Fruit fly (Drosophila melanogaster): ENCODE measurements around the gene CG8360.

DNA sequence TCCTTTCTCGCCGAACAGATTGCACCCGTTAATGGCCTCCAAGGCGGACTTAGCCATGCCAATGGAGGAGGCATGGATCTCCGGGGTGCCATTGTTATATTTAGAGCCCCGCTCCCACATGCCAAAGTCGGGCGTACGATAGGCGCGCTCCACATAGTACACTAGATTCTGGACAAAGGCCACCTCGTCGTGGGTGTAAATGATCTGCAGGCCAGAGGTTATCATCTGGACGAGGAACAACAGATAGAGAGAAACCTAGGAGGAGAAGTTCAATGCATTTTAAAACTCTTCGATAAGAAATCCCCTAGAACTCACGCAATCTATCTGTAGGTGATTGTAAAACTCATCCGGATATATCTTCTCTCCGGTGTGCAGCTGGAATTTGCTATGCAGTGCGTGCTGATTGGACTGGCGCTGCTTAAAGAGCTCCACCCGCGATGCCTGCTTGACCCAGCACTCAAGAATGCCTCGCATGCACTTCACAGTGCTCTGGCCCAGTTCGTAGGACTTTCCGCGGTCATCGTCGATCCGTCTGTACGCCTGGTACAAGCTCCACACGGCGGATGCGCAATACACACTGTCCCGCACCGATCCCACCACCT is 16.9 kb upstream of the CG8360 start:
- TF ChIP-seq bbx (GFP tag; IDR thresholded peaks at IDR 0.05; ENCODE audit: partially characterized antibody) (no peak), CG7357 (GFP tag; IDR thresholded peaks at IDR 0.05) (no peak), Dfd (GFP tag; optimal IDR thresholded peaks at IDR 0.05) (no peak), NK7.1 (GFP tag; optimal IDR thresholded peaks at IDR 0.05) (no peak), CG11085 (GFP tag; IDR thresholded peaks at IDR 0.05) (no peak), CG12236 (GFP tag; optimal IDR thresholded peaks at IDR 0.05) (no peak), CG15011 (GFP tag; optimal IDR thresholded peaks at IDR 0.05) (no peak), CG5180 (GFP tag; optimal IDR thresholded peaks at IDR 0.05) (no peak), tll (GFP tag; optimal IDR thresholded peaks at IDR 0.05) (no peak), br (optimal IDR thresholded peaks at IDR 0.05) (no peak), Nf-YC (tag; optimal IDR thresholded peaks at IDR 0.05) (no peak), Oli (tag; optimal IDR thresholded peaks at IDR 0.05) (no peak), Lpt (GFP tag; optimal IDR thresholded peaks at IDR 0.05) (no peak), CG10462 (GFP tag; optimal IDR thresholded peaks at IDR 0.05) (no peak)
